Worm (Caenorhabditis elegans): ENCODE data around the gene C54H2.4.

Gene C54H2.4

DNA sequence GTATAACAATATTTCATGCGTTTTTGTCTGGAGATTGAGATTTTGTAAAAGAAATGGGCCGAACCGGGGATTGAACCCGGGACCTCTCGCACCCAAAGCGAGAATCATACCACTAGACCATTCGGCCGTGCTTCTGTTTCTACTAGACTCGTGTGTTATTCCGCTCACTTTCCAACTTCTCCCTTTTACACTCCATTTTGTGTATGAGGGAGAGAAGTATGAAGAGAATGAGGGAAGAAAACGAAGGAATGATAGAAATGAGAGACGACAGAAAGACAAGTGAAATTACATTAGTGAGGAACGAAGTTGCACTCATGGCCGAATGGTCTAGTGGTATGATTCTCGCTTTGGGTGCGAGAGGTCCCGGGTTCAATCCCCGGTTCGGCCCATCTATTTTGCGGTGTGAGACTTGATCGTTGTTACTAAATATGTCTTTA lies 30.6 kb upstream of the C54H2.4 start:
- peak; percentile 70 for TF ChIP-seq arid-1 (GFP tag; conservative IDR thresholded peaks at IDR 0.05)
- TF ChIP-seq jun-1 (tag; optimal IDR thresholded peaks at IDR 0.05): peak; percentile 86
- TF ChIP-seq lim-7 (GFP tag; IDR thresholded peaks at IDR 0.05): peak; percentile 88
- TF ChIP-seq dpl-1 (GFP tag; optimal IDR thresholded peaks at IDR 0.05): peak; percentile 52
- TF ChIP-seq ceh-82 (tag; optimal IDR thresholded peaks at IDR 0.05): no peak
- peak; percentile 83 for TF ChIP-seq lir-3 (tag; optimal IDR thresholded peaks at IDR 0.05)
- peak; percentile 85 for TF ChIP-seq F10B5.3 (tag; optimal IDR thresholded peaks at IDR 0.05)
- TF ChIP-seq lsy-2 (tag; optimal IDR thresholded peaks at IDR 0.05): peak; percentile 74 to 85
- TF ChIP-seq cey-2 (tag; optimal IDR thresholded peaks at IDR 0.05; ENCODE audit: borderline replicate concordance, insufficient read depth): no peak
- peak; percentile 73 for TF ChIP-seq Y5F2A.4 (GFP tag; optimal IDR thresholded peaks at IDR 0.05)
- TF ChIP-seq F44E2.7 (GFP tag; IDR thresholded peaks at IDR 0.05): 0 out of 2 replicates have a peak, but pooled peaks have one; percentile 59
- peak; percentile 68 for TF ChIP-seq lin-1 (GFP tag; IDR thresholded peaks at IDR 0.05)
- no peak for TF ChIP-seq R02D3.7 (tag; optimal IDR thresholded peaks at IDR 0.05)
- TF ChIP-seq ceh-32 (tag; optimal IDR thresholded peaks at IDR 0.05; ENCODE audit: poor library complexity): peak; percentile 67
- peak; percentile 81 for TF ChIP-seq mxl-2 (GFP tag; conservative IDR thresholded peaks at IDR 0.05)
- no peak; the same call in 1 of the 2 replicates for TF ChIP-seq Y105C5A.15 (GFP tag; IDR thresholded peaks at IDR 0.05)
- peak; percentile 94 for TF ChIP-seq mep-1 (tag; optimal IDR thresholded peaks at IDR 0.05)
- 0 out of 2 replicates have a peak, but pooled peaks have one; percentile 25 for TF ChIP-seq ZK337.2 (GFP tag; IDR thresholded peaks at IDR 0.05)
- peak; percentile 73 for TF ChIP-seq dve-1 (tag; optimal IDR thresholded peaks at IDR 0.05; ENCODE audit: insufficient read depth)
- TF ChIP-seq daf-12 (tag; optimal IDR thresholded peaks at IDR 0.05): no peak
- peak; percentile 75 for TF ChIP-seq Y48G9A.11 (GFP tag; IDR thresholded peaks at IDR 0.05)
- peak; percentile 82 for TF ChIP-seq zip-2 (tag; optimal IDR thresholded peaks at IDR 0.05)
- peak; percentile 83 for TF ChIP-seq F37D6.2 (tag; optimal IDR thresholded peaks at IDR 0.05)
- peak; percentile 83 for TF ChIP-seq php-3 (GFP tag; IDR thresholded peaks at IDR 0.05)
- peak; percentile 88 for TF ChIP-seq nhr-102 (tag; optimal IDR thresholded peaks at IDR 0.05)
- peak; percentile 85 for TF ChIP-seq nhr-111 (GFP tag; optimal IDR thresholded peaks at IDR 0.05)
- peak; percentile 69 for TF ChIP-seq dmd-6 (GFP tag; IDR thresholded peaks at IDR 0.05)
- TF ChIP-seq madf-5 (GFP tag; IDR thresholded peaks at IDR 0.05): peak; percentile 57 to 84; a peak in 3 of 4 replicates
- TF ChIP-seq ama-1 (optimal IDR thresholded peaks at IDR 0.05): no peak
- TF ChIP-seq duxl-1 (tag; optimal IDR thresholded peaks at IDR 0.05; ENCODE audit: poor library complexity): peak; percentile 90
- TF ChIP-seq F49E8.2 (tag; optimal IDR thresholded peaks at IDR 0.05; ENCODE audit: borderline replicate concordance): peak; percentile 82
- TF ChIP-seq snpc-1.2 (GFP tag; IDR thresholded peaks at IDR 0.05): peak; percentile 93
- peak; percentile 73 for TF ChIP-seq unc-130 (GFP tag; optimal IDR thresholded peaks at IDR 0.05)
- TF ChIP-seq nhr-11 (tag; optimal IDR thresholded peaks at IDR 0.05): peak; percentile 82
- TF ChIP-seq pha-4 (GFP tag; IDR thresholded peaks at IDR 0.05): peak; percentile 94
- TF ChIP-seq pha-4 (tag; optimal IDR thresholded peaks at IDR 0.05): no peak
- TF ChIP-seq lin-39 (tag; optimal IDR thresholded peaks at IDR 0.05): no peak
- peak; percentile 86 for TF ChIP-seq spr-1 (tag; optimal IDR thresholded peaks at IDR 0.05)
- peak; percentile 24 for TF ChIP-seq snpc-4 (tag; optimal IDR thresholded peaks at IDR 0.05)
- TF ChIP-seq zfp-3 (GFP tag; conservative IDR thresholded peaks at IDR 0.05): peak; percentile 88
- TF ChIP-seq ceh-20 (GFP tag; IDR thresholded peaks at IDR 0.05): peak; percentile 86
- TF ChIP-seq nhr-6 (tag; optimal IDR thresholded peaks at IDR 0.05): peak; percentile 76
- peak; percentile 58; the same call in 1 of the 2 replicates for TF ChIP-seq ceh-44 (GFP tag; IDR thresholded peaks at IDR 0.05)
- peak; percentile 78 for TF ChIP-seq mxl-3 (GFP tag; optimal IDR thresholded peaks at IDR 0.05)
- no peak for TF ChIP-seq lin-15B (tag; optimal IDR thresholded peaks at IDR 0.05)
- peak; percentile 98 for TF ChIP-seq hmg-1.1 (GFP tag; IDR thresholded peaks at IDR 0.05)
- TF ChIP-seq nhr-237 (tag; optimal IDR thresholded peaks at IDR 0.05): peak; percentile 24
- peak; percentile 66 for TF ChIP-seq lin-13 (GFP tag; optimal IDR thresholded peaks at IDR 0.05)
- peak; percentile 98 for TF ChIP-seq egl-43 (GFP tag; IDR thresholded peaks at IDR 0.05)
- no peak for TF ChIP-seq unc-39 (tag; optimal IDR thresholded peaks at IDR 0.05)
- no peak for TF ChIP-seq aly-2 (tag; optimal IDR thresholded peaks at IDR 0.05)

Data from whole organism, L4 larva.